Worm (Caenorhabditis elegans): ENCODE measurements around the gene F58H1.3.

The F58H1.3 gene

ce11 chrV:11958343-11959291, 24.8 kb downstream of the F58H1.3 start, which contains the start of gene F58H1.5:
Gene F58H1.5 (plus strand): TSS chrV:11958393.
- no peak for TF ChIP-seq egl-13 (tag; optimal IDR thresholded peaks at IDR 0.05)
- TF ChIP-seq efl-1 (optimal IDR thresholded peaks at IDR 0.05), result no peak
- peak in 1 of 2 experiments; percentile 82 for TF ChIP-seq efl-1 (GFP tag; optimal IDR thresholded peaks at IDR 0.05 in 1 of 2)
- TF ChIP-seq lir-3 (tag; optimal IDR thresholded peaks at IDR 0.05; ENCODE audit: poor library complexity), result no peak
- no peak for TF ChIP-seq nhr-47 (tag; optimal IDR thresholded peaks at IDR 0.05)
- peak; percentile 33 for TF ChIP-seq lin-14 (GFP tag; optimal IDR thresholded peaks at IDR 0.05)

ce11 chrV:11960084-11960830, 26.5 kb downstream of the F58H1.3 start:
- no peak for TF ChIP-seq ces-1 (GFP tag; optimal IDR thresholded peaks at IDR 0.05)
- TF ChIP-seq ama-1 (optimal IDR thresholded peaks at IDR 0.05), result no peak
- TF ChIP-seq efl-1 (optimal IDR thresholded peaks at IDR 0.05), result no peak
- TF ChIP-seq efl-1 (GFP tag; optimal IDR thresholded peaks at IDR 0.05 in 1 of 2), result peak in 1 of 2 experiments; percentile 53

- TF ChIP-seq mef-2 (tag; optimal IDR thresholded peaks at IDR 0.05) (no peak), nhr-47 (tag; optimal IDR thresholded peaks at IDR 0.05) (no peak), lin-35 (GFP tag; optimal IDR thresholded peaks at IDR 0.05) (no peak), nhr-19 (GFP tag; conservative IDR thresholded peaks at IDR 0.05) (no peak), ceh-8 (GFP tag; optimal IDR thresholded peaks at IDR 0.05) (no peak), egl-13 (tag; optimal IDR thresholded peaks at IDR 0.05) (no peak), mab-9 (GFP tag; IDR thresholded peaks at IDR 0.05) (no peak), fos-1 (tag; optimal IDR thresholded peaks at IDR 0.05) (no peak), efl-1 (optimal IDR thresholded peaks at IDR 0.05) (no peak), efl-1 (GFP tag; optimal IDR thresholded peaks at IDR 0.05 in 1 of 2) (peak in 1 of 2 experiments; percentile 20), sox-4 (tag; optimal IDR thresholded peaks at IDR 0.05) (no peak), alr-1 (tag; optimal IDR thresholded peaks at IDR 0.05; ENCODE audit: borderline replicate concordance) (no peak), aha-1 (tag; optimal IDR thresholded peaks at IDR 0.05) (no peak), sup-37 (GFP tag; optimal IDR thresholded peaks at IDR 0.05) (no peak), ets-5 (GFP tag; IDR thresholded peaks at IDR 0.05) (no peak), fkh-10 (GFP tag; optimal IDR thresholded peaks at IDR 0.05) (peak; percentile 37), xbp-1 (tag; optimal IDR thresholded peaks at IDR 0.05) (no peak), skn-1 (tag; optimal IDR thresholded peaks at IDR 0.05) (no peak)
Measured at ce11 chrV:11960831-11961190, 27.0 kb downstream of the F58H1.3 start.

ce11 chrV:11964723-11965122, 30.9 kb downstream of the F58H1.3 start, which contains the start of gene F58H1.7:
Gene F58H1.7 (minus strand): TSS chrV:11964823.
- TF ChIP-seq rnt-1 (tag; optimal IDR thresholded peaks at IDR 0.05) (no peak), snu-23 (GFP tag; optimal IDR thresholded peaks at IDR 0.05) (no peak), nhr-28 (tag; optimal IDR thresholded peaks at IDR 0.05) (no peak), hpl-2 (GFP tag; optimal IDR thresholded peaks at IDR 0.05) (no peak)

ce11 chrV:11975233-11975632, 41.5 kb downstream of the F58H1.3 start, which contains the start of gene cpr-1:
Gene cpr-1 (plus strand): TSS chrV:11975551.
- TF ChIP-seq sptf-1 (tag; optimal IDR thresholded peaks at IDR 0.05) (no peak), lin-35 (GFP tag; optimal IDR thresholded peaks at IDR 0.05) (peak in 1 of 2 experiments; percentile 41), nhr-20 (tag; optimal IDR thresholded peaks at IDR 0.05) (peak; percentile 42), pqm-1 (tag; optimal IDR thresholded peaks at IDR 0.05) (peak; percentile 85), nhr-71 (tag; optimal IDR thresholded peaks at IDR 0.05) (peak; percentile 17), skn-1 (tag; optimal IDR thresholded peaks at IDR 0.05) (no peak), efl-1 (optimal IDR thresholded peaks at IDR 0.05) (no peak), efl-1 (GFP tag; optimal IDR thresholded peaks at IDR 0.05 in 1 of 2) (peak in 1 of 2 experiments; percentile 78), jun-1 (tag; optimal IDR thresholded peaks at IDR 0.05) (peak; percentile 11), elt-2 (tag; optimal IDR thresholded peaks at IDR 0.05) (peak; percentile 98), nhr-28 (tag; optimal IDR thresholded peaks at IDR 0.05) (no peak), pax-3 (tag; optimal IDR thresholded peaks at IDR 0.05) (peak; percentile 32)

Measured in whole organism, L1 larva.